Fruit fly (Drosophila melanogaster) whole organism, prepupa: ENCODE data around the gene CG34451.

Source experiments
- CG10631 ChIP-seq: fragments of 200-800 bp; sonication (Bioruptor generic); optimal IDR thresholded peaks from 2 replicates; lab custom pipeline; 2016; ENCODE audit warnings: missing biosample characterization, missing genetic modification characterization
- CG11762 ChIP-seq: fragments of 200-800 bp; sonication (Bioruptor generic); optimal IDR thresholded peaks from 3 replicates; lab custom pipeline; 2016; ENCODE audit warnings: missing biosample characterization, missing genetic modification characterization; ENCODE audit not compliant: insufficient read depth
- CG11902 ChIP-seq: fragments of 200-800 bp; sonication (Bioruptor generic); optimal IDR thresholded peaks from 3 replicates; lab custom pipeline; 2016; ENCODE audit warnings: missing biosample characterization, missing genetic modification characterization
- CG15336 ChIP-seq: fragments of 200-800 bp; sonication (Bioruptor generic); IDR thresholded peaks from 2 replicates; pipeline ENCODE4 v1.3.6; 2022; ENCODE audit warnings: missing biosample characterization, missing genetic modification characterization
- CG16779 ChIP-seq: fragments of 200-800 bp; sonication (Bioruptor generic); optimal IDR thresholded peaks from 3 replicates; lab custom pipeline; 2017; ENCODE audit warnings: missing biosample characterization, mild to moderate bottlenecking, missing genetic modification characterization
- CG3032 ChIP-seq: fragments of 200-800 bp; optimal IDR thresholded peaks from 2 replicates; lab custom pipeline; 2019; ENCODE audit warnings: missing biosample characterization, mild to moderate bottlenecking, missing genetic modification characterization, moderate library complexity
- CG31627 ChIP-seq: fragments of 200-800 bp; sonication (Bioruptor generic); optimal IDR thresholded peaks from 3 replicates; lab custom pipeline; 2016; ENCODE audit warnings: missing biosample characterization, missing genetic modification characterization
- CG32006 ChIP-seq: fragments of 200-800 bp; sonication (Bioruptor generic); optimal IDR thresholded peaks from 3 replicates; lab custom pipeline; 2017; ENCODE audit warnings: missing biosample characterization, mild to moderate bottlenecking, missing genetic modification characterization
- CG3919 ChIP-seq: fragments of 200-800 bp; sonication (Bioruptor generic); optimal IDR thresholded peaks from 3 replicates; lab custom pipeline; 2016; ENCODE audit warnings: missing biosample characterization, missing genetic modification characterization
- CG6808 ChIP-seq: fragments of 200-800 bp; sonication (Bioruptor generic); optimal IDR thresholded peaks from 3 replicates; lab custom pipeline; 2017; ENCODE audit warnings: missing biosample characterization, missing genetic modification characterization, mild to moderate bottlenecking, moderate library complexity, missing genetic modification reagents
- CG6854 ChIP-seq: fragments of 200-800 bp; sonication (Bioruptor generic); optimal IDR thresholded peaks from 2 replicates; lab custom pipeline; 2017; ENCODE audit warnings: missing biosample characterization, mild to moderate bottlenecking, missing genetic modification characterization
- CG7368 ChIP-seq: fragments of 200-800 bp; sonication (Bioruptor generic); optimal IDR thresholded peaks from 3 replicates; lab custom pipeline; 2016; ENCODE audit warnings: missing biosample characterization, missing genetic modification characterization
- CG8319 ChIP-seq: fragments of 200-800 bp; sonication (Bioruptor generic); optimal IDR thresholded peaks from 3 replicates; lab custom pipeline; 2016; ENCODE audit warnings: missing biosample characterization, missing genetic modification characterization
- Eip75B ChIP-seq: fragments of 200-800 bp; sonication (Bioruptor generic); optimal IDR thresholded peaks from 3 replicates; lab custom pipeline; 2016; ENCODE audit warnings: missing biosample characterization, missing genetic modification characterization
- Hr38 ChIP-seq: sonication (Bioruptor generic); optimal IDR thresholded peaks from 2 replicates; lab custom pipeline; 2016; ENCODE audit warnings: missing biosample characterization, missing genetic modification characterization
- Lpt ChIP-seq: fragments of 200-800 bp; sonication (Bioruptor generic); optimal IDR thresholded peaks from 3 replicates; lab custom pipeline; 2016; ENCODE audit warnings: missing biosample characterization, missing genetic modification characterization
- Smox ChIP-seq: fragments of 200-800 bp; sonication (Bioruptor generic); optimal IDR thresholded peaks from 3 replicates; lab custom pipeline; 2016; ENCODE audit warnings: missing biosample characterization, missing genetic modification characterization
- Sox102F ChIP-seq: fragments of 200-800 bp; sonication (Bioruptor generic); optimal IDR thresholded peaks from 2 replicates; lab custom pipeline; 2016; ENCODE audit warnings: missing biosample characterization, mild to moderate bottlenecking, missing genetic modification characterization
- achi ChIP-seq: fragments of 200-800 bp; sonication (Bioruptor generic); optimal IDR thresholded peaks from 3 replicates; lab custom pipeline; 2016; ENCODE audit warnings: missing biosample characterization, missing genetic modification characterization
- acj6 ChIP-seq: fragments of 200-800 bp; sonication (Bioruptor generic); optimal IDR thresholded peaks from 3 replicates; lab custom pipeline; 2016; ENCODE audit warnings: missing biosample characterization, missing genetic modification characterization
- cyc ChIP-seq: fragments of 200-800 bp; sonication (Bioruptor generic); optimal IDR thresholded peaks from 3 replicates; lab custom pipeline; 2016; ENCODE audit warnings: missing biosample characterization, missing genetic modification characterization
- dac ChIP-seq: fragments of 200-800 bp; sonication (Bioruptor generic); optimal IDR thresholded peaks from 2 replicates; lab custom pipeline; 2017; ENCODE audit warnings: missing biosample characterization, mild to moderate bottlenecking, missing genetic modification characterization
- eg ChIP-seq: fragments of 200-800 bp; sonication (Bioruptor generic); IDR thresholded peaks from 3 replicates; pipeline ENCODE4 v1.3.6; 2022; ENCODE audit warnings: missing biosample characterization, missing genetic modification characterization
- esn ChIP-seq: fragments of 200-800 bp; sonication (Bioruptor generic); optimal IDR thresholded peaks from 2 replicates; lab custom pipeline; 2016; ENCODE audit warnings: missing biosample characterization, mild to moderate bottlenecking, missing genetic modification characterization, moderate library complexity
- fd85E ChIP-seq: fragments of 200-800 bp; sonication (Bioruptor generic); optimal IDR thresholded peaks from 3 replicates; lab custom pipeline; 2016; ENCODE audit warnings: missing biosample characterization, missing genetic modification characterization
- net ChIP-seq: fragments of 200-800 bp; sonication (Bioruptor generic); optimal IDR thresholded peaks from 3 replicates; lab custom pipeline; 2016; ENCODE audit warnings: missing biosample characterization, missing genetic modification characterization
- salr ChIP-seq, 2 experiments: fragments of 200-800 bp; sonication (Bioruptor generic); optimal IDR thresholded peaks; 3 replicates each; lab custom pipeline; 2016 to 2018; ENCODE audit warnings: missing biosample characterization in 2 of 2, missing genetic modification characterization in 2 of 2, mild to moderate bottlenecking in 1 of 2
- ss ChIP-seq, 2 experiments: fragments of 200-800 bp; sonication (Bioruptor generic); optimal IDR thresholded peaks; 2 replicates in 1 of 2; 3 replicates in 1 of 2; lab custom pipeline; 2017 to 2018; ENCODE audit warnings: mild to moderate bottlenecking in 2 of 2, missing biosample characterization in 2 of 2, missing genetic modification characterization in 2 of 2, moderate library complexity in 1 of 2
- svp ChIP-seq: fragments of 200-800 bp; sonication (Bioruptor generic); peaks from one replicate; lab custom pipeline; 2016; ENCODE audit warnings: missing biosample characterization, missing genetic modification characterization
- vri ChIP-seq: fragments of 200-800 bp; sonication (Bioruptor generic); optimal IDR thresholded peaks from 3 replicates; lab custom pipeline; 2016; ENCODE audit warnings: missing biosample characterization, mild to moderate bottlenecking, missing genetic modification characterization

The CG34451 gene

DNA sequence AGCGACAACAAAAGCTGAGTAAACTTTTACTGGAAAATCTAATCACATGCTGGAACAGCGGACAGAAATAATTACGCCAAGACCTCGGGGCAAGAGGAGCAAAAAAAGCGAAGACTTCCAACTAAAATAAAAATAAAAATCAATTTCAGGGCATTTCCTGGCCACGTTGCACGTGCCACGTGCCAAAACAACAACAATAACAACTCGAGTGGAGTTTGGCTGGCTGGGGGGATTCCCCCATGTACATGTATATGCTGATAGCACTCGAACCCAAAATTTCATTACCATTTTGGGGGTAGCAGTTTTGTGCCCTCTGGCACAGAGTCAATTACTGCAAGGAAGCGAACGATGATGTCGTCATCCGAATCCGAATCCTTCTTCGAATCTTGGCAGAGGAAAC lies 29.4 kb downstream of the CG34451 start:
- TF ChIP-seq Hr38 (GFP tag; lab: Kevin White, UChicago): no peak

DNA sequence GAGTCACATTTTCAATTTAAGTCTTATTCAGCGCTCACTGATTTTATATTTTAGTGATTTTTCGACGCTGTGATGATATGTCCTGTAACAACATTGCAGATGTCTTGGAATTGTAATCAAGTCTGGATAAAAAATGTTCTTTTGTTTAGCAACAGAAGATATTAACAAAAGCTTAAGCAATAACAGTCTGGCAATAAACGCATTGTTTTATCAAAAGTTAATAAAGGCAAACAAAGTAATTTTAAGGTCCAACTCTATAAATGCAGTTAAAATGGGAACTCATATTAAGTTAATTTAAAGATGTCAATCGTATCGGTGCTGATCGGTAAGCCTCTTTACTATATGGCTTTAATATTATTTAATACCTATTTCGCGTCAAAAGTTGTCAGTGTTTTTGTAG lies 30.3 kb downstream of the CG34451 start, which contains the start of gene CG43082:
Gene CG43082 (plus strand): TSS at position 301 of the 400 bp plus-strand sequence.
- TF ChIP-seq CG16779 (tag; lab: Kevin White, UChicago): no peak
- no peak for TF ChIP-seq CG11762 (GFP tag; lab: Kevin White, UChicago)
- TF ChIP-seq CG6854: no peak
- TF ChIP-seq cyc (GFP tag; lab: Kevin White, UChicago): no peak
- no peak for TF ChIP-seq acj6
- TF ChIP-seq esn (GFP tag; lab: Kevin White, UChicago): no peak
- no peak for TF ChIP-seq svp
- TF ChIP-seq CG3919 (GFP tag; lab: Kevin White, UChicago): no peak

DNA sequence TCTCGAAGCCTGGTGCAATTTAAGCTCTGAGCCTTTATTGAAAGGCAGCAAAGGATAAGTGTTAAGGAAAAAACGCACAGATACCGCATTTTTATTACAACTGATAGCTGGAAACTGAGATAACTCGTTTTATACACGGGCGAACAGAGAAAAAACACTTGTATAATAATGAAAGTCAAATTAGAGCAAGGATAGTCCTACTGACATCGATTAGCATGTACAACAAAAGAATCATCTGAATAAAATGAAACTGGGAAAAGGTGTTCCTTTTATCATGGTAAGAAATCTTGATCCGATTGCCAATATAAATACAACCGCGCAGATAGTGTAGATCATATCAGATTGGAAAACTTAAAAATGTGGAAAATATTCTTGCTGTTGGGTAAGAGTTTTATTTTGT lies 31.0 kb downstream of the CG34451 start, which contains the start of the genes Eig71Ej and Eig71Ek:
Gene Eig71Ej (minus strand): TSS at position 101 of the 400 bp plus-strand sequence.
Gene Eig71Ek (plus strand): TSS at position 334 of the 400 bp plus-strand sequence.
- TF ChIP-seq salr (GFP tag; optimal IDR thresholded peaks at IDR 0.05; lab: Kevin White, UChicago): no peak
- no peak for TF ChIP-seq CG6808 (GFP tag; lab: Kevin White, UChicago)
- no peak for TF ChIP-seq Sox102F
- TF ChIP-seq fd85E (GFP tag; lab: Kevin White, UChicago): no peak
- no peak for TF ChIP-seq net (GFP tag; lab: Kevin White, UChicago)

DNA sequence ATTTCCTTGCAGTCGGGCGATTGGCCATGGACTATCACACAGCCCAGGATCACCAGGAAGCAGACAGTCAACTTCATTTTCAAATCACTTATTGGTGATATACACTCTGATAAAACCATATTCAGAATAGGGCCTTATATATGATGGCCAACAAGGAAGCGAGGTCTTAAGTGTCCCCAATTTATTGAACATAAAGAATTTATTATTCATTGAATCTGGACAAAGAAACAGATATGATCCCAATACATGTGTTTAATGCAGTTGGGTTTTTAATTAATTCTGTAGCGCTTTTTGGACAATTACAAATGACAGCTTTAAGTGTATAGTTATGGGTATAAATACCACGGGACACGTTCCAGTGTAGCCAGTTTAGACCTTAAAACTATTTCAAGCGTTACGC lies 32.5 kb downstream of the CG34451 start, which contains the start of the genes Eig71Eh and Eig71Ei:
Gene Eig71Eh (minus strand): TSS at position 101 of the 400 bp plus-strand sequence.
Gene Eig71Ei (plus strand): TSS at position 367 of the 400 bp plus-strand sequence.
- no peak for TF ChIP-seq CG3919 (GFP tag; lab: Kevin White, UChicago)
- TF ChIP-seq Smox (GFP tag; lab: Kevin White, UChicago): no peak
- no peak for TF ChIP-seq Eip75B (GFP tag; lab: Kevin White, UChicago)
- no peak for TF ChIP-seq vri (GFP tag; lab: Kevin White, UChicago)
- TF ChIP-seq, all 60 proteins: peak for 0

DNA sequence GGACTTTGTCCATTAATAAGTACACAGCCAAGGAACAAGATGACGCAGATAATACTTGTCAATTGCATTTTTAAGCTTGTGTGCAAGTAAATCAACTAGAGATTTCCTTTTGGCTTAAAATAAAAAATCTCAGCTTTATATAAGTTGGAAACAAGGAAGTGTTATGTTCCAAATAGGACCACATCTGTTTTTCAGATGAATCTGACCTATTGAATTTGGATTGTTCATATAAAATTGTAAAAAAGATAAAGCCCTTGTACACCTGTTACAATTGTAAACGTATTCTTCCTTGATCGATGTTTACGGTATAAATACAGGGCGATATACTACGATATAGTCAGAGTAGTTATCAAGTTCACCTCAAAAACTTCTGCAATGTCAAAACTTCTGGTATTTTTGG lies 34.6 kb downstream of the CG34451 start, which contains the start of the genes Eig71Ef and Eig71Eg:
Gene Eig71Ef (minus strand): TSS at position 101 of the 400 bp plus-strand sequence.
Gene Eig71Eg (plus strand): TSS at position 339 of the 400 bp plus-strand sequence.
- no peak for TF ChIP-seq CG7368 (GFP tag; lab: Kevin White, UChicago)
- no peak for TF ChIP-seq CG31627 (GFP tag; lab: Kevin White, UChicago)
- TF ChIP-seq CG3032: no peak
- TF ChIP-seq CG15336: no peak
- TF ChIP-seq net (GFP tag; lab: Kevin White, UChicago): no peak
- no peak for TF ChIP-seq CG32006 (GFP tag; lab: Kevin White, UChicago)
- TF ChIP-seq eg: no peak
- no peak for TF ChIP-seq dac
- no peak for TF ChIP-seq CG11902
- no peak for TF ChIP-seq esn (GFP tag; lab: Kevin White, UChicago)
- TF ChIP-seq, all 60 proteins: peak for 0

DNA sequence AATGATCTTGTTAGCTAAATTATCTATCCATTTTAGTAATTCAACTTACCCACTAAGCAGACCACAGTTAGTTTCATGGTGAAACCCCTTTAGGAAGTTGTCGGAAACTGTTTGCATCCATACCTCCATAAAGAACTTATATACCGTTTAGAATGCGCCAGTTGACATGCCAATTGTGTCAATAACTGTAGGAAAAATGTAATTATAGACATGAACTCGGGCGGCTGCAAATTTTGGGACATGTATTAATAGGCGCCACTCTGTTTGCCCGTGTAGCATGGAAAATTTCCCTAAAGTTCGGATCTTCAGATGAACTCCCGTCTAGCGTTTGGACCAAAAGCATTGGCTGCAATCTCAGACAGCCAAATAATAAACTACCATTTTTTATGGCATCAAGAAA lies 36.0 kb downstream of the CG34451 start, which contains the start of gene Eig71Ee:
Gene Eig71Ee (minus strand): TSS at position 101 of the 400 bp plus-strand sequence.
- TF ChIP-seq cyc (GFP tag; lab: Kevin White, UChicago) (no peak), ss (GFP tag; optimal IDR thresholded peaks at IDR 0.05; lab: Kevin White, UChicago) (no peak)

DNA sequence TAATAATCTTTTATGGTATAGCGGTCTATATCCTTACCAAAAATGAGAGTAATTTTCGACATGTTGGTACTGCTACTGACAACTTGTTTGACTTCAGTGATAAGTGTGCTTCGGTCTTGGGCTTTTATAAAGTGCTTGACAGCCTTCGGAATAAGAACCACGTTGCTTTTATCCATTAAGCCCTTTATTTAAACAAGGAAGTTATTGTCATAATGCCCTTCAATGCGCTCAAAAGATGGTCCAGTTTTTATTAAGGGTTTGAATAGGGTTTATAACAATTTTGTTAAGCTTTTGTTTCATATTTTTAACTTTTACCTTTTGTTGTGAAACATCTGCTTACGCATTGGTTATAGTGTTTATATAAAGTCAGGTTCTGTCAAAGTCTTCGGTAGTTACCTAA lies 39.7 kb downstream of the CG34451 start, which contains the start of the genes Eig71Ec and Eig71Ed:
Gene Eig71Ec (minus strand): TSS at position 101 of the 400 bp plus-strand sequence.
Gene Eig71Ed (plus strand): TSS at position 384 of the 400 bp plus-strand sequence.
- TF ChIP-seq CG3919 (GFP tag; lab: Kevin White, UChicago) (no peak), CG8319 (GFP tag; lab: Kevin White, UChicago) (no peak), salr (GFP tag; optimal IDR thresholded peaks at IDR 0.05; lab: Kevin White, UChicago) (no peak), Lpt (GFP tag; lab: Kevin White, UChicago) (no peak), CG3032 (no peak), CG15336 (no peak), achi (GFP tag; lab: Kevin White, UChicago) (no peak), vri (GFP tag; lab: Kevin White, UChicago) (no peak), CG10631 (GFP tag; lab: Kevin White, UChicago) (no peak), CG7368 (GFP tag; lab: Kevin White, UChicago) (no peak)
